Worm (Caenorhabditis elegans): ENCODE results near the gene C01B10.44.
A peak's percentile ranks its signal among the peaks of the same experiment; 100 is the strongest.

C01B10.44 gene

DNA sequence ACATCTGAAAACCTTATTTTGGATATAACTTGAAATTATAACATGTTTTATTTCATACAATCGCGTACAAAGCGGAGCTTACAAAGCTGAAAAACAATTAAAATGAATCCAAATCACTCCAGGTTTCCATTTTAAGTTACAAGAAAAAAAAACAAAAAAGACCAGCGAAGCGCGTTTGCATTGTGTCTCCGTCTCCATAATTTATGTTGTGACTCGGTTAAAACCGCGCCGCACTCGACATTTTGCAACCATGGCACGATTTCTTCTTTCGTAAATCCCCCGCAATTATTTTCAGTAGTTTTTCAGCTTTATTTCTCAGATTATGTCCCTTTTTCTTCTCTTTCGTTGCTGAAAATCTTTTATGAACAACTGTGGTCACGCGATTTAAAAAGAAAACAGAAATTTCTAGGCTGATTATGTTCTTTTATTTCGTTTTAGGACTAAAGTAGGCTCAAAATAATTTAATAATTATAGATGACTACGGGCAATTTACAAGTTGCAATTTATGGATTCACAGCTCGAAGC lies 38.0 kb upstream of the C01B10.44 start, which contains the start of the genes F38A5.2 and dnj-11:
F38A5.2 (minus strand) TSS at position 4 of the 525 bp plus-strand sequence.
dnj-11 (plus strand) TSS at position 475 of the 525 bp plus-strand sequence.
- TF ChIP-seq hpl-2 (GFP tag; optimal IDR thresholded peaks at IDR 0.05) (peak; percentile 62), aly-2 (tag; optimal IDR thresholded peaks at IDR 0.05) (peak; percentile 85), tlp-1 (tag; optimal IDR thresholded peaks at IDR 0.05) (no peak), zip-4 (GFP tag; optimal IDR thresholded peaks at IDR 0.05) (peak; percentile 58), nhr-47 (tag; optimal IDR thresholded peaks at IDR 0.05) (peak; percentile 88), efl-3 (GFP tag; optimal IDR thresholded peaks at IDR 0.05) (no peak), egl-13 (tag; optimal IDR thresholded peaks at IDR 0.05) (peak; percentile 56), mef-2 (tag; optimal IDR thresholded peaks at IDR 0.05) (no peak), ceh-82 (tag; optimal IDR thresholded peaks at IDR 0.05) (peak; percentile 70 to 93 (median 80)), dsc-1 (tag; optimal IDR thresholded peaks at IDR 0.05) (peak; percentile 75), ztf-11 (tag; optimal IDR thresholded peaks at IDR 0.05) (peak in 1 of 2 experiments; percentile 48), C34B4.2 (tag; optimal IDR thresholded peaks at IDR 0.05) (no peak), nhr-90 (tag; optimal IDR thresholded peaks at IDR 0.05; ENCODE audit: poor library complexity) (peak; percentile 84), ces-1 (GFP tag; optimal IDR thresholded peaks at IDR 0.05) (no peak), lin-35 (GFP tag; optimal IDR thresholded peaks at IDR 0.05) (peak; percentile 86 to 91), sup-37 (GFP tag; optimal IDR thresholded peaks at IDR 0.05) (peak; percentile 7), mdl-1 (tag; optimal IDR thresholded peaks at IDR 0.05) (peak in 1 of 2 experiments; percentile 76), vab-15 (tag; optimal IDR thresholded peaks at IDR 0.05) (peak; percentile 55), hlh-17 (GFP tag; optimal IDR thresholded peaks at IDR 0.05; ENCODE audit: borderline replicate concordance) (no peak), fos-1 (tag; optimal IDR thresholded peaks at IDR 0.05) (peak; percentile 62), nhr-237 (tag; optimal IDR thresholded peaks at IDR 0.05) (peak; percentile 52), C04F5.9 (tag; optimal IDR thresholded peaks at IDR 0.05) (peak; percentile 28), fkh-4 (tag; optimal IDR thresholded peaks at IDR 0.05; ENCODE audit: borderline replicate concordance) (no peak), nhr-85 (tag) (peak; percentile 92), nhr-19 (GFP tag; conservative IDR thresholded peaks at IDR 0.05) (peak; percentile 82), unc-62 (GFP tag; optimal IDR thresholded peaks at IDR 0.05) (no peak), snu-23 (GFP tag; optimal IDR thresholded peaks at IDR 0.05) (peak; percentile 91), mab-9 (GFP tag; IDR thresholded peaks at IDR 0.05) (no peak), sox-4 (tag; optimal IDR thresholded peaks at IDR 0.05) (peak; percentile 42), ceh-8 (GFP tag; optimal IDR thresholded peaks at IDR 0.05) (no peak), swsn-7 (tag; optimal IDR thresholded peaks at IDR 0.05) (peak; percentile 85), ceh-90 (tag; optimal IDR thresholded peaks at IDR 0.05) (no peak), fkh-10 (GFP tag; optimal IDR thresholded peaks at IDR 0.05) (peak; percentile 65), pag-3 (tag; optimal IDR thresholded peaks at IDR 0.05; ENCODE audit: borderline replicate concordance, insufficient read depth) (peak; percentile 26), dpl-1 (GFP tag; optimal IDR thresholded peaks at IDR 0.05) (peak; percentile 79 to 86 (median 83)), egl-27 (tag; optimal IDR thresholded peaks at IDR 0.05) (no peak), pax-3 (tag; optimal IDR thresholded peaks at IDR 0.05) (peak; percentile 48), mep-1 (tag; optimal IDR thresholded peaks at IDR 0.05) (peak; percentile 88), ceh-88 (GFP tag; IDR thresholded peaks at IDR 0.05) (peak; percentile 52; the same call in 1 of the 2 replicates), snpc-4 (tag; optimal IDR thresholded peaks at IDR 0.05) (peak; percentile 67), lsy-2 (tag; optimal IDR thresholded peaks at IDR 0.05) (peak; percentile 87 to 93), nhr-28 (tag; optimal IDR thresholded peaks at IDR 0.05) (no peak), ama-1 (optimal IDR thresholded peaks at IDR 0.05) (no peak), nhr-12 (tag; optimal IDR thresholded peaks at IDR 0.05) (no peak), sptf-1 (tag; optimal IDR thresholded peaks at IDR 0.05) (no peak), lin-15B (tag; optimal IDR thresholded peaks at IDR 0.05) (peak; percentile 91), zag-1 (tag; optimal IDR thresholded peaks at IDR 0.05) (no peak), C16A3.4 (tag; optimal IDR thresholded peaks at IDR 0.05) (peak; percentile 86), lir-3 (tag; optimal IDR thresholded peaks at IDR 0.05; ENCODE audit: poor library complexity) (peak; percentile 66), nhr-84 (tag; optimal IDR thresholded peaks at IDR 0.05) (peak; percentile 19), xbp-1 (tag; optimal IDR thresholded peaks at IDR 0.05) (peak; percentile 86), hlh-4 (tag; optimal IDR thresholded peaks at IDR 0.05) (no peak)
